Worm (Caenorhabditis elegans) whole organism, midembryonic: ENCODE measurements around the gene srh-98.

Experiments used
- T22C8.4 ChIP-seq: fragments of 200-800 bp; sonication (Bioruptor generic); IDR thresholded peaks from 2 replicates; pipeline ENCODE4 v1.3.6; 2022; ENCODE audit warnings: missing genetic modification characterization, missing compliant biosample characterization
- cog-1 ChIP-seq: sonication (generic microtip); optimal IDR thresholded peaks from 2 replicates; lab custom pipeline; 2016; ENCODE audit warnings: missing genetic modification characterization, missing compliant biosample characterization
- flt-1 ChIP-seq: fragments of 200-800 bp; sonication (Bioruptor generic); IDR thresholded peaks from 2 replicates; pipeline ENCODE4 v1.3.6; 2022; ENCODE audit warnings: missing genetic modification characterization, missing compliant biosample characterization
- klf-2 ChIP-seq: fragments of 200-800 bp; sonication (Bioruptor generic); conservative IDR thresholded peaks from 2 replicates; pipeline ENCODE4 v1.3.6; 2022; ENCODE audit warnings: missing genetic modification reagents, missing genetic modification characterization, missing compliant biosample characterization
- med-1 ChIP-seq: sonication (generic microtip); optimal IDR thresholded peaks from 2 replicates; lab custom pipeline; 2017; ENCODE audit warnings: missing genetic modification characterization, mild to moderate bottlenecking, missing compliant biosample characterization, antibody characterized with exemption, missing genetic modification reagents; ENCODE audit not compliant: insufficient read depth
- ref-1 ChIP-seq: fragments of 200-800 bp; sonication (Bioruptor generic); conservative IDR thresholded peaks from 2 replicates; pipeline ENCODE4 v1.3.6; 2022; ENCODE audit warnings: missing genetic modification reagents, missing genetic modification characterization, missing compliant biosample characterization
- tab-1 ChIP-seq: fragments of 200-800 bp; sonication (Bioruptor generic); IDR thresholded peaks from 2 replicates; pipeline ENCODE4 v1.3.6; 2022; ENCODE audit warnings: missing genetic modification characterization, missing compliant biosample characterization
- ztf-23 ChIP-seq: fragments of 200-800 bp; sonication (Bioruptor generic); IDR thresholded peaks from 2 replicates; pipeline ENCODE4 v1.3.6; 2022; ENCODE audit warnings: missing genetic modification reagents, missing genetic modification characterization, missing compliant biosample characterization
- ztf-29 ChIP-seq: fragments of 200-800 bp; sonication (Bioruptor generic); IDR thresholded peaks from 2 replicates; pipeline ENCODE4 v1.3.6; 2022; ENCODE audit warnings: missing genetic modification reagents, missing genetic modification characterization, missing compliant biosample characterization

Gene srh-98

DNA sequence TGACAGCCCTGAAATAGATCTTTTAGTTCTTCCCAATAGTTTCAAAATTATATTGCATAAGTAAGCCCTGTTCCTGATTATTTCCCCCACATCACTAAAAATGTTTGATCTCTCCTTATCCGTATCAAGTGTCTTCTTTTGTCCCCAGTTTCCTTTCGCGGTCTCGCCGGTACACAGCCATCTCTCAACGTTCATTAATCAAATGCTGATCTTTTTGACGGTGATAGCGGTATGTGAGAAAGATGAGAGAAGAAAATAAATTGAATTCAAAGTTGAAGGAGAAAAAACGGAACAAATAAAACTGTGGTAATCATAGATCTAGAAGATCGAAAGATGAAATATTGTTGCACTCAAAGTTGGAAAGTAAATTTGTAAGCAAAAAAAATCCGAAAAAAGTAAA lies 23.8 kb downstream of the srh-98 start:
- TF ChIP-seq flt-1 (GFP tag; lab: Robert Waterston, UW) (no peak), T22C8.4 (no peak), ref-1 (GFP tag; lab: Robert Waterston, UW) (no peak), ztf-29 (GFP tag; lab: Robert Waterston, UW) (no peak), klf-2 (GFP tag; lab: Robert Waterston, UW) (no peak), tab-1 (GFP tag; lab: Robert Waterston, UW) (no peak), med-1 (GFP tag; lab: Kevin White, UChicago) (no peak), cog-1 (tag; lab: Kevin White, UChicago) (no peak), ztf-23 (no peak)

DNA sequence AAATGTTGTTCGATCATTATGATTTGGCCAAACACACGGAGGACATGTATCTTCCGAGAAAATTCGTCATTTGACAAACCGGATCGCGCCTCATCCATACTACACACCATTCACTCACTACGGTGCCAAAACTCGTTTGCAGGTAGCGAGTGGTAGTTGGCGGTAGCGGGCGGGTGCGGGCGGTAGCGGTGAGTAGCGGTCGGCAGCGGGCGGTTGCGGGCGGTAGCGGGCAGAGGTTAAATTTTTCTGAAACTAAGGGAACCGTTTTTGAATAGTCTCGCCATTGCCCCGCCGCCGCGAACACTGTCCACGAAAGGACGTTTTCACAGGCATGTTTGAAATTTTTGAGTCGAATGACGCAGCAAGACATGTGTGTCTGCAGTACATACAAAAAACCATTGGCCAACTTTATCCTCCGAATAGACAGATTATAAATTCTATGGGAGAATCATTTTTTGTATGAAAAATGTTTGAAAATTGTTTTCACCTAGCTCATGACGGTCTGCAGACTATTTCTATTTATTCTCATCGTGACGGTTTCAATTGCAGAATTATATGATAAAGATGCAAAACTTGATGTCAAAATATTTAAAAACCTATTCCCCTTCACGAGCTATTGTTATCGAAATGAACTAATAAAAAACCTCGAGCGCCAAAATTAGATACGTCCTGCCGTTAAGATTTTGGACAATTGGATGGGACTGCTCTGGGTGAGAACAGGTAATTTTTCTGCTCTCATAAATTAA lies 25.1 kb downstream of the srh-98 start, which contains the start of gene F11A5.16:
Gene F11A5.16 (plus strand): TSS at position 696 of the 746 bp plus-strand sequence.
- 0 out of 2 replicates have a peak, but pooled peaks have one; percentile 18 for TF ChIP-seq tab-1 (GFP tag; lab: Robert Waterston, UW)
- TF ChIP-seq klf-2 (GFP tag; lab: Robert Waterston, UW): no peak

DNA sequence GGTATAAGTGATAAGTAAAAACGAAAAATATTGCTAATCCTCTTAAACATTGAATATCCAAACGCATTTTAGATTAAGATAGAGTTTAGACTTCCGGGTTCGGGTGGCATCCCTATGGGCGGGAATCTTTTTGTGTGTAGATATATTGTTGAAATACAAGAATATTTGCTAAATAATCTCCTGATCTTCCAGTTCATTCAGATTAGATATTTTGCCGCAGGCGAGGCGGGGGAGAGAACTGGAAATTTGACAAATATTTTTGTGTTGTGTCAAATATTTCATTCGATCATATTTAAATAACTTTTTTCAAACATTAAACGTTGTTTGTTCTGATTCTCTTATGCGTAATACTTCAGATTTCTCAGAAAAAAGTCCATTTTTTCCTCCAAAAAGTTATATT lies 25.7 kb downstream of the srh-98 start, which contains the start of gene oac-15:
Gene oac-15 (minus strand): TSS at position 101 of the 400 bp plus-strand sequence.
- TF ChIP-seq tab-1 (GFP tag; lab: Robert Waterston, UW): no peak
- no peak for TF ChIP-seq ref-1 (GFP tag; lab: Robert Waterston, UW)
- TF ChIP-seq T22C8.4: no peak
- no peak for TF ChIP-seq ztf-23
- TF ChIP-seq cog-1 (tag; lab: Kevin White, UChicago): no peak
- TF ChIP-seq klf-2 (GFP tag; lab: Robert Waterston, UW): no peak
- TF ChIP-seq flt-1 (GFP tag; lab: Robert Waterston, UW): no peak
- no peak for TF ChIP-seq med-1 (GFP tag; lab: Kevin White, UChicago)
- no peak for TF ChIP-seq ztf-29 (GFP tag; lab: Robert Waterston, UW)

DNA sequence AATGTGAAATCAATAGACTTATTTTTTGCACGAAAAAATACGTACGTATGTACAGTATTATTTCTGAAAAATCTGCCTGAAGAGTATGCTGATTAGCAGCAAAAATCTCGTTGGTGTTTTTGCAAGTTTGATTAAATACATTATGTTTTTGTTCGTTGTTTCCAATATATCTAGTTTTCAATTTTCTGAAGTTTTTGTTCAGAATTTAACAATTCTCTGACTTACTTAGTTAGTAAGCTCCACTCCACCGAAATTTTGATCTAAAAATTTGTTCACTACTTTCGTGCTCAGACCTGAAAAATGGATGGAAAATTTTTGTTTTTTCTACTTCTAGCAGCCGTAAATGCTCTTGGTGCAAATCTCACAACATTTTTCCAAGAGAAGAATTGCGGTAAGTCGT lies 30.7 kb downstream of the srh-98 start, which contains the start of gene irld-26:
Gene irld-26 (plus strand): TSS at position 301 of the 400 bp plus-strand sequence.
- no peak for TF ChIP-seq klf-2 (GFP tag; lab: Robert Waterston, UW)
- TF ChIP-seq med-1 (GFP tag; lab: Kevin White, UChicago): no peak
- no peak for TF ChIP-seq tab-1 (GFP tag; lab: Robert Waterston, UW)
- no peak for TF ChIP-seq cog-1 (tag; lab: Kevin White, UChicago)
- TF ChIP-seq flt-1 (GFP tag; lab: Robert Waterston, UW): no peak
- no peak for TF ChIP-seq ztf-23
- TF ChIP-seq ztf-29 (GFP tag; lab: Robert Waterston, UW): no peak
- no peak for TF ChIP-seq ref-1 (GFP tag; lab: Robert Waterston, UW)
- TF ChIP-seq T22C8.4: no peak

DNA sequence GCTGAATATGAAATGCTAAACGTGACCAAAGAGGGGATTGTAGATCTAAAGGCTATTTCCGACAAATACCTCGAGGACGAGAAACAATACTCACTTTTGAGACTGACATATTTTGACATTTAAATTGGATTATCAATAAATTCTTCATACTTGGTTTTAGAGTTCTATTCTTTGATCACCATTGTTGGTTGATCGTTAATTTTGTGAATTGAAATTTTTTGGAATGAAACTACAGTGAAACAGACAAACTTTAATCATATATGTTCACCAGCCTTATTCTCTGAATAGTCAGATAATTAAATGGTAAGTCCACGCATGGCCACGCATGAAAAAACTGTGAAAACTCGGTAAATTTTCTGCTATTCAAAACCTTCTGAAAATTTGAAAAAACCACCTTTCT lies 32.9 kb downstream of the srh-98 start, which contains the start of gene F11A5.18:
Gene F11A5.18 (plus strand): TSS at position 301 of the 400 bp plus-strand sequence.
- TF ChIP-seq cog-1 (tag; lab: Kevin White, UChicago) (no peak), ref-1 (GFP tag; lab: Robert Waterston, UW) (no peak), T22C8.4 (no peak), med-1 (GFP tag; lab: Kevin White, UChicago) (no peak), klf-2 (GFP tag; lab: Robert Waterston, UW) (no peak), ztf-23 (no peak), tab-1 (GFP tag; lab: Robert Waterston, UW) (no peak)

DNA sequence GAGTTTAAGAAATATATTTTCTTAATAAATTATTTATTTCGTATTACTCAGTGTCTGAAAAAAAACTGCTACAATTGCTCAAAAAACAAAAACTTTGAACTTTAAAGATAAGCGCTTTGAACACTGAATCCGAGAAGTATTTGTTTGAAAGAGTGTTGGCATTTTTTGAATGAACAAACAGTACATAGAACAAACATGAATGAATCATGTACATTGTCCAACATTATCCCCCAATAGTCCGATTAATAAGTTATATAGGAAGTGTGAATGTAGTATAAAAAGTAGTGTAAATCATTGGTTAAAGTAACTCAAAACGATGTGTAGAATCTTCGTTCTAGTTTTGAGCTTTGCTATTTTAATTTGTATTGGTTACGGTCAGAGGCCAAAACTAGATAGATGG lies 33.8 kb downstream of the srh-98 start, which contains the start of gene F11A5.17:
Gene F11A5.17 (plus strand): TSS at position 301 of the 400 bp plus-strand sequence.
- no peak for TF ChIP-seq ztf-29 (GFP tag; lab: Robert Waterston, UW)
- TF ChIP-seq klf-2 (GFP tag; lab: Robert Waterston, UW): no peak
- TF ChIP-seq tab-1 (GFP tag; lab: Robert Waterston, UW): no peak
- TF ChIP-seq med-1 (GFP tag; lab: Kevin White, UChicago): no peak
- TF ChIP-seq ref-1 (GFP tag; lab: Robert Waterston, UW): no peak
- no peak for TF ChIP-seq flt-1 (GFP tag; lab: Robert Waterston, UW)
- no peak for TF ChIP-seq ztf-23
- TF ChIP-seq T22C8.4: no peak
- TF ChIP-seq cog-1 (tag; lab: Kevin White, UChicago): no peak

DNA sequence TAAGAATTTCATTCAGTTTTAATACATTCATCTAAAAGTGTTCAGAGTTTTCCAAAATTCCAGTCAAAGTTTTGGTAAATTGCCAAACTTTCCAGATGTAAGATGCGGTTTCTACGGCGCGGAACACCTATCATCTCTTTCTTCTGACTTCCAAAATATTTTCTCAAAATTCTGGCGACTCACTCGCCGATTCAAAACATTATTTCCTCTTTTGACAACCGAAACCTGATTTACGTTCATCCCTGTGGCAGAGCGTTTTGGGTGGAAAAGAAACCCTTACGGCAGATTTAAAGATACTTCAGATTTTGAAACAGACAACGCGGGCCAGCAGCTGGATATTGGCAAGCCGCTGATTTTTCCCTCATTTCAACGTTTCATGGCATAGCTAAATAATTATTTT lies 37.5 kb downstream of the srh-98 start, which contains the start of gene F11A5.5:
Gene F11A5.5 (plus strand): TSS at position 301 of the 400 bp plus-strand sequence.
- TF ChIP-seq ztf-29 (GFP tag; lab: Robert Waterston, UW) (no peak), T22C8.4 (no peak), ref-1 (GFP tag; lab: Robert Waterston, UW) (no peak), med-1 (GFP tag; lab: Kevin White, UChicago) (no peak), klf-2 (GFP tag; lab: Robert Waterston, UW) (no peak), tab-1 (GFP tag; lab: Robert Waterston, UW) (no peak)

DNA sequence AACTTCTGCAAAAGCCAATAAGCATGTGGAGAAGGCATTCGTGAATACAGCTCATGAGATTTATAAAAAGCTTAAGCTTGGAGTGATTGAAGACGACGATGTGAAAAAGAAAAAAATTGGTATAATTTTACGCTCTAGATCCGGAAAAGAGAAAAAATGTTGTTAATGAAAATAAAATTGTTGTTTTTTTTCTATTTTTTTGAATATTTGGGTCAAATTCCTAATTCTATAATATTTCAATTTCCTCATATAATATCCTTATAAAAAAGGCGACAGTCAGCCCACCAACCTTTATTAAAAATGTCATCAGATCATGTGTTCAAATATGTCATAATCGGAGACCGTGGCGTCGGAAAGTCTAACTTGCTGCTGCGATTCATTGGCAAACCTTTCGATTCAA lies 40.2 kb downstream of the srh-98 start, which contains the start of gene rabr-3:
Gene rabr-3 (plus strand): TSS at position 301 of the 400 bp plus-strand sequence.
- TF ChIP-seq cog-1 (tag; lab: Kevin White, UChicago) (no peak), ztf-29 (GFP tag; lab: Robert Waterston, UW) (no peak), klf-2 (GFP tag; lab: Robert Waterston, UW) (no peak), T22C8.4 (no peak), ref-1 (GFP tag; lab: Robert Waterston, UW) (no peak), tab-1 (GFP tag; lab: Robert Waterston, UW) (no peak), flt-1 (GFP tag; lab: Robert Waterston, UW) (no peak), ztf-23 (no peak), med-1 (GFP tag; lab: Kevin White, UChicago) (no peak)

DNA sequence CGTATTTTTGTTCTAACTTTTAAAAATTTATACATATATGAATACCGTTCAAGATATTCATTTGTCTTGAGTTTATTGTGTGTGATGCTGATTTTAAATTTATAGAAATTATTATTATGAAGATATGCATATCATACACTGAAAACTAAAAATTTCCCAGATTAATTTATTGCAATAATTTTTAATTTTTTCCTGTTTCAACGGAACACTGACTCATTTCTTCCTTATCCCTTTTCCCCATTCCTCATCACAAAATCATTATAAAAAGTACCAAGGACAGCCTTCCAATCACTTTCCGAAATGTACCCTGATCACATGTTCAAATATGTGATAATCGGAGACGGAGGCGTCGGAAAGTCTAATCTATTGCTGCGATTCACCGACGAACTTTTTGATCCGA lies 40.9 kb downstream of the srh-98 start, which contains the start of gene rabr-4:
Gene rabr-4 (plus strand): TSS at position 301 of the 400 bp plus-strand sequence.
- TF ChIP-seq flt-1 (GFP tag; lab: Robert Waterston, UW) (no peak), tab-1 (GFP tag; lab: Robert Waterston, UW) (no peak), T22C8.4 (no peak), klf-2 (GFP tag; lab: Robert Waterston, UW) (no peak), ztf-29 (GFP tag; lab: Robert Waterston, UW) (no peak), ref-1 (GFP tag; lab: Robert Waterston, UW) (no peak), ztf-23 (no peak), cog-1 (tag; lab: Kevin White, UChicago) (no peak), med-1 (GFP tag; lab: Kevin White, UChicago) (no peak)
